Fruit fly (Drosophila melanogaster): ENCODE results near the gene nebu.

nebu gene

dm6 chr3L:12813907-12814306, 29.0 kb downstream of the nebu start, which contains the start of the genes Sf3a2 and CG42588 (continued):
- TF ChIP-seq slou (GFP tag; optimal IDR thresholded peaks at IDR 0.05) = peak; percentile 36
- no peak; the same call in 1 of the 2 replicates for TF ChIP-seq CG10366 (GFP tag; IDR thresholded peaks at IDR 0.05)
- TF ChIP-seq Max (GFP tag; optimal IDR thresholded peaks at IDR 0.05) = peak; percentile 73
- TF ChIP-seq CG10654 (GFP tag; optimal IDR thresholded peaks at IDR 0.05) = peak; percentile 51
- TF ChIP-seq CG17328 (GFP tag; IDR thresholded peaks at IDR 0.05) = peak; percentile 44; the same call in 1 of the 2 replicates
- peak; percentile 78 for TF ChIP-seq CG15696 (tag; optimal IDR thresholded peaks at IDR 0.05)
- TF ChIP-seq bigmax (GFP tag; optimal IDR thresholded peaks at IDR 0.05) = no peak
- TF ChIP-seq ro (GFP tag; IDR thresholded peaks at IDR 0.05) = no peak
- TF ChIP-seq CG12299 (tag; optimal IDR thresholded peaks at IDR 0.05) = no peak
- peak; percentile 25 for TF ChIP-seq fu2 (GFP tag; optimal IDR thresholded peaks at IDR 0.05)
- TF ChIP-seq insv (GFP tag; optimal IDR thresholded peaks at IDR 0.05) = no peak
- TF ChIP-seq CG42726 (GFP tag; IDR thresholded peaks at IDR 0.05; ENCODE audit: partially characterized antibody) = peak; percentile 39; the same call in 1 of the 2 replicates
- TF ChIP-seq pita (GFP tag; optimal IDR thresholded peaks at IDR 0.05) = no peak
- TF ChIP-seq Aef1 (GFP tag; IDR thresholded peaks at IDR 0.05) = peak; percentile 84; the same call in 2 of the 3 replicates
- TF ChIP-seq pnt (GFP tag; optimal IDR thresholded peaks at IDR 0.05) = no peak
- no peak for TF ChIP-seq CG10147 (GFP tag; optimal IDR thresholded peaks at IDR 0.05)
- no peak for TF ChIP-seq CG1529 (GFP tag; optimal IDR thresholded peaks at IDR 0.05)
- TF ChIP-seq CG12659 (GFP tag; optimal IDR thresholded peaks at IDR 0.05) = peak; percentile 74
- peak in 1 of 2 experiments; percentile 27 for TF ChIP-seq crp (GFP tag; optimal IDR thresholded peaks at IDR 0.05)
- TF ChIP-seq sisA (GFP tag; IDR thresholded peaks at IDR 0.05) = peak; percentile 63
- no peak for TF ChIP-seq CG9876 (GFP tag; optimal IDR thresholded peaks at IDR 0.05)
- TF ChIP-seq usp (GFP tag; optimal IDR thresholded peaks at IDR 0.05) = no peak
- peak; percentile 74 for TF ChIP-seq bbx (GFP tag; IDR thresholded peaks at IDR 0.05; ENCODE audit: partially characterized antibody)
- no peak for TF ChIP-seq HmgD (GFP tag; optimal IDR thresholded peaks at IDR 0.05)
- TF ChIP-seq CG6854 (GFP tag; optimal IDR thresholded peaks at IDR 0.05) = no peak
- no peak for TF ChIP-seq CG6654 (GFP tag; optimal IDR thresholded peaks at IDR 0.05)
- TF ChIP-seq CG11085 (GFP tag; IDR thresholded peaks at IDR 0.05) = no peak
- TF ChIP-seq CG7556 (GFP tag; optimal IDR thresholded peaks at IDR 0.05) = no peak
- peak in 1 of 3 experiments; percentile 69 for TF ChIP-seq lola (GFP tag; optimal IDR thresholded peaks at IDR 0.05)
- no peak for TF ChIP-seq toy (GFP tag; IDR thresholded peaks at IDR 0.05)
- no peak for TF ChIP-seq CG30431 (GFP tag; optimal IDR thresholded peaks at IDR 0.05)
- peak; percentile 65 for TF ChIP-seq CG10979 (tag; optimal IDR thresholded peaks at IDR 0.05)
- peak; percentile 46 to 77 for TF ChIP-seq dpn (GFP tag; optimal IDR thresholded peaks at IDR 0.05)
- peak; percentile 76; the same call in 1 of the 2 replicates for TF ChIP-seq Atf6 (GFP tag; IDR thresholded peaks at IDR 0.05)
- TF ChIP-seq CG8089 (GFP tag; optimal IDR thresholded peaks at IDR 0.05) = no peak
- peak; percentile 85 for TF ChIP-seq trem (tag; optimal IDR thresholded peaks at IDR 0.05)
- TF ChIP-seq CG11456 (GFP tag; IDR thresholded peaks at IDR 0.05) = peak; percentile 89
- TF ChIP-seq ERR (GFP tag; optimal IDR thresholded peaks at IDR 0.05) = no peak
- no peak for TF ChIP-seq CG8359 (GFP tag; optimal IDR thresholded peaks at IDR 0.05; ENCODE audit: borderline replicate concordance)
- peak; percentile 28 for TF ChIP-seq CG18011 (GFP tag; optimal IDR thresholded peaks at IDR 0.05)
- peak; percentile 64 for TF ChIP-seq CG13624 (GFP tag; optimal IDR thresholded peaks at IDR 0.05)
- no peak for TF ChIP-seq CG10321 (GFP tag; IDR thresholded peaks at IDR 0.05)
- peak; percentile 47 for TF ChIP-seq ems (GFP tag; optimal IDR thresholded peaks at IDR 0.05)
- no peak for TF ChIP-seq MESR4 (GFP tag; optimal IDR thresholded peaks at IDR 0.05)
- no peak for TF ChIP-seq CG1603 (tag; optimal IDR thresholded peaks at IDR 0.05)
- TF ChIP-seq CG12391 (tag; optimal IDR thresholded peaks at IDR 0.05) = peak; percentile 88
- peak; percentile 55; the same call in 1 of the 3 replicates for TF ChIP-seq jigr1 (GFP tag; IDR thresholded peaks at IDR 0.05)
- TF ChIP-seq H2.0 (GFP tag; IDR thresholded peaks at IDR 0.05) = peak; percentile 64
- TF ChIP-seq gt (GFP tag; IDR thresholded peaks at IDR 0.05) = no peak
- no peak for TF ChIP-seq Trl (optimal IDR thresholded peaks at IDR 0.05)
- TF ChIP-seq Trl (GFP tag; optimal IDR thresholded peaks at IDR 0.05) = no peak
